Worm (Caenorhabditis elegans): ENCODE measurements around the gene stau-1.

Gene stau-1

ce11 chrX:1062403-1063073 is 27.5 kb upstream of the stau-1 start, which contains the start of gene unc-1:
TSS of gene unc-1 (minus strand) at chrX:1062453.
- no peak for TF ChIP-seq nhr-25 (tag; optimal IDR thresholded peaks at IDR 0.05)
- peak; percentile 22 for TF ChIP-seq unc-55 (GFP tag; optimal IDR thresholded peaks at IDR 0.05)
- no peak for TF ChIP-seq nhr-237 (tag; optimal IDR thresholded peaks at IDR 0.05)
- TF ChIP-seq nhr-129 (tag; optimal IDR thresholded peaks at IDR 0.05): peak; percentile 23
- TF ChIP-seq blmp-1 (tag; optimal IDR thresholded peaks at IDR 0.05; ENCODE audit: insufficient read depth): no peak
- no peak for TF ChIP-seq ztf-4 (tag; optimal IDR thresholded peaks at IDR 0.05)
- no peak for TF ChIP-seq ZK546.5 (tag; optimal IDR thresholded peaks at IDR 0.05)
- TF ChIP-seq zag-1 (tag; optimal IDR thresholded peaks at IDR 0.05): peak; percentile 76
- TF ChIP-seq elt-1 (tag; optimal IDR thresholded peaks at IDR 0.05): no peak
- peak; percentile 53 for TF ChIP-seq F13H6.1 (tag; optimal IDR thresholded peaks at IDR 0.05)
- TF ChIP-seq nhr-10 (tag; optimal IDR thresholded peaks at IDR 0.05): no peak
- TF ChIP-seq C34F6.9 (tag; optimal IDR thresholded peaks at IDR 0.05): peak; percentile 34
- peak in 1 of 2 experiments; percentile 3 for TF ChIP-seq mdl-1 (tag; optimal IDR thresholded peaks at IDR 0.05)
- peak in 1 of 2 experiments; percentile 43 for TF ChIP-seq lsy-2 (tag; optimal IDR thresholded peaks at IDR 0.05)
- TF ChIP-seq sem-4 (tag; optimal IDR thresholded peaks at IDR 0.05): peak; percentile 63
- TF ChIP-seq nhr-12 (tag; optimal IDR thresholded peaks at IDR 0.05): no peak

- TF ChIP-seq R02D3.7 (tag; optimal IDR thresholded peaks at IDR 0.05) (no peak), mab-5 (tag; optimal IDR thresholded peaks at IDR 0.05) (peak; percentile 79), C34F6.9 (tag; optimal IDR thresholded peaks at IDR 0.05) (no peak)
These were observed 25.6 kb upstream of the stau-1 start for ce11 chrX:1060705-1061104.

DNA sequence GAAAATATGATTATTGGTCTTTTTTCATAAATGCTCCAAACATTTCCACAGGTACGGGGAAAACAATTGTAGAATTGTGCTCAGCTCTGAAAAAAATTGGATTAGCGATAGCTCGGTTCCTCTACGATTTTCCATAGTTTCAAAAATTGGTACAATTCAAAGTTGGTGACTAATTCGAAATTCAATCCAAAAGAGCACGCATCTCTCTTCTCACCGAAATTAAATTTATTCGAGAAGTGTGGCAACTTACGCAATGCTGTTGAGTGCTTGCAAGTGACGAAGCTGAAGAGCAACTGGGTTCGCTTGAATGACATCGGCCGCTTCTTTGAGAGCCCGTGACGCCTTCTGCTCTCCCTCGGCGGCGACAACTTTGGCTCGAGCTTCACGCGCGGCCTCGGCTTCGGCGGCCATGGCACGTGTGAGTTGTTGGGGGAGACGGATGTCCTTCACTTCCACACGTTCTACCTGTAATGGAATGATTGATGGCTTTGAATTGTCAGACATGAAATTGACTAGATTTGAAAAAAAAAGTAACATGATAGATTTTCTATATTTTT is 22.8 kb upstream of the stau-1 start:
- no peak for TF ChIP-seq skn-1 (tag; optimal IDR thresholded peaks at IDR 0.05)
- TF ChIP-seq nhr-12 (tag; optimal IDR thresholded peaks at IDR 0.05): no peak
- TF ChIP-seq lin-39 (tag; optimal IDR thresholded peaks at IDR 0.05): no peak
- no peak for TF ChIP-seq Y55F3AM.14 (GFP tag; optimal IDR thresholded peaks at IDR 0.05)
- TF ChIP-seq nhr-10 (tag; optimal IDR thresholded peaks at IDR 0.05): no peak
- TF ChIP-seq sma-3 (GFP tag; optimal IDR thresholded peaks at IDR 0.05): no peak

- TF ChIP-seq ama-1 (optimal IDR thresholded peaks at IDR 0.05) (no peak), lsy-2 (tag; optimal IDR thresholded peaks at IDR 0.05) (peak in 1 of 2 experiments; percentile 49), sma-9 (GFP tag; optimal IDR thresholded peaks at IDR 0.05) (peak; percentile 66), sma-9 (tag; optimal IDR thresholded peaks at IDR 0.05) (no peak), mab-5 (tag; optimal IDR thresholded peaks at IDR 0.05) (peak; percentile 47), nhr-129 (tag; optimal IDR thresholded peaks at IDR 0.05) (peak; percentile 10), nhr-6 (tag; optimal IDR thresholded peaks at IDR 0.05) (no peak), blmp-1 (tag; optimal IDR thresholded peaks at IDR 0.05; ENCODE audit: insufficient read depth) (peak; percentile 28), gmeb-1 (tag; optimal IDR thresholded peaks at IDR 0.05) (no peak), nhr-11 (tag; optimal IDR thresholded peaks at IDR 0.05) (no peak), unc-39 (tag; optimal IDR thresholded peaks at IDR 0.05) (no peak), F13H6.1 (tag; optimal IDR thresholded peaks at IDR 0.05) (peak; percentile 54), mbf-1 (tag; optimal IDR thresholded peaks at IDR 0.05) (no peak), C34F6.9 (tag; optimal IDR thresholded peaks at IDR 0.05) (peak; percentile 43)
These were observed 18.8 kb upstream of the stau-1 start, which contains the start of gene ncs-3 for ce11 chrX:1053929-1054328. TSS of gene ncs-3 (plus strand) at chrX:1054081.

ce11 chrX:1052960-1053359 is 17.9 kb upstream of the stau-1 start:
- TF ChIP-seq mbf-1 (tag; optimal IDR thresholded peaks at IDR 0.05) (no peak), egl-27 (tag; optimal IDR thresholded peaks at IDR 0.05) (no peak), crh-2 (tag; optimal IDR thresholded peaks at IDR 0.05) (no peak)

DNA sequence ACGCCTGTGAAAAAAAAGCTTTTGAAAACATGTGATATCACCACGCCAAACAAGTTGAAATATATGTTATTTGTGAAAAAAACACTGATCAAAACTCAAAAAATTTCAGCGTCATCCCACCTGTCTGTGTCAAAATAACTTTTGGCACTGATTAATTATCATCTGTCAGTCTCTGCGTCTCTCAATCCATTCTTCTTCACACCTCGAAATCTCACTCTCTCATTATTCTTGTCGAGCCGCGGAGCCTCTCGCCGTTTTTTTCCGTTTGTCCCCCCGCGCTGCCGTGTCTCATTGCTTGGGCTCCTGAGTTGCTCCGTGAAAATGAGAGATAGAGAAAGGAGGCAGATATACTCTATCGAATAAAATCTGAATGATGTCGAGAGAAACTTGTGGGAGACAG is 16.0 kb upstream of the stau-1 start:
- no peak for TF ChIP-seq nhr-77 (tag; optimal IDR thresholded peaks at IDR 0.05)
- no peak for TF ChIP-seq nhr-11 (tag; optimal IDR thresholded peaks at IDR 0.05)
- TF ChIP-seq mab-5 (tag; optimal IDR thresholded peaks at IDR 0.05): peak; percentile 28
- no peak for TF ChIP-seq nhr-12 (tag; optimal IDR thresholded peaks at IDR 0.05)
- no peak for TF ChIP-seq gmeb-1 (tag; optimal IDR thresholded peaks at IDR 0.05)
- TF ChIP-seq unc-39 (tag; optimal IDR thresholded peaks at IDR 0.05): no peak
- TF ChIP-seq sma-3 (GFP tag; optimal IDR thresholded peaks at IDR 0.05): no peak
- TF ChIP-seq sma-9 (GFP tag; optimal IDR thresholded peaks at IDR 0.05): peak; percentile 45
- no peak for TF ChIP-seq sma-9 (tag; optimal IDR thresholded peaks at IDR 0.05)
- no peak for TF ChIP-seq aly-2 (tag; optimal IDR thresholded peaks at IDR 0.05)
- peak; percentile 12 for TF ChIP-seq lin-11 (tag; optimal IDR thresholded peaks at IDR 0.05)
- TF ChIP-seq R02D3.7 (tag; optimal IDR thresholded peaks at IDR 0.05): no peak
- TF ChIP-seq lin-39 (tag; optimal IDR thresholded peaks at IDR 0.05): no peak
- no peak for TF ChIP-seq alr-1 (tag; optimal IDR thresholded peaks at IDR 0.05)
- no peak for TF ChIP-seq mbf-1 (tag; optimal IDR thresholded peaks at IDR 0.05)
- no peak for TF ChIP-seq nhr-10 (tag; optimal IDR thresholded peaks at IDR 0.05)
- peak; percentile 42 for TF ChIP-seq C34F6.9 (tag; optimal IDR thresholded peaks at IDR 0.05)
- TF ChIP-seq nhr-129 (tag; optimal IDR thresholded peaks at IDR 0.05): peak; percentile 51
- TF ChIP-seq dmd-4 (tag; optimal IDR thresholded peaks at IDR 0.05): no peak
- TF ChIP-seq lin-13 (GFP tag; optimal IDR thresholded peaks at IDR 0.05): no peak
- no peak for TF ChIP-seq ztf-1 (GFP tag; conservative IDR thresholded peaks at IDR 0.05)
- no peak for TF ChIP-seq crh-2 (tag; optimal IDR thresholded peaks at IDR 0.05)
- peak; percentile 43 for TF ChIP-seq sem-4 (tag; optimal IDR thresholded peaks at IDR 0.05)
- no peak for TF ChIP-seq nhr-237 (tag; optimal IDR thresholded peaks at IDR 0.05)
- TF ChIP-seq fos-1 (tag; optimal IDR thresholded peaks at IDR 0.05): no peak
